Worm (Caenorhabditis elegans): ENCODE data around the gene dnpp-1.

The dnpp-1 gene

ce11 chrIII:5874664-5875417 lies 11.2 kb upstream of the dnpp-1 start:
- TF ChIP-seq tra-4 (tag; optimal IDR thresholded peaks at IDR 0.05) (no peak), sea-1 (GFP tag; conservative IDR thresholded peaks at IDR 0.05) (no peak), flt-1 (GFP tag; IDR thresholded peaks at IDR 0.05) (no peak), ceh-13 (GFP tag; optimal IDR thresholded peaks at IDR 0.05) (no peak), ama-1 (optimal IDR thresholded peaks at IDR 0.05) (no peak), ceh-36 (tag; optimal IDR thresholded peaks at IDR 0.05) (no peak), pes-1 (GFP tag; IDR thresholded peaks at IDR 0.05) (no peak), scrt-1 (GFP tag; IDR thresholded peaks at IDR 0.05) (no peak), hmbx-1 (tag; optimal IDR thresholded peaks at IDR 0.05) (no peak)

- TF ChIP-seq aly-1 (tag; optimal IDR thresholded peaks at IDR 0.05), result no peak
- TF ChIP-seq hmg-4 (GFP tag; optimal IDR thresholded peaks at IDR 0.05), result no peak
- TF ChIP-seq hmbx-1 (tag; optimal IDR thresholded peaks at IDR 0.05), result no peak
- no peak for TF ChIP-seq tra-4 (tag; optimal IDR thresholded peaks at IDR 0.05)
Observed at ce11 chrIII:5874263-5874662, 10.7 kb upstream of the dnpp-1 start.

ce11 chrIII:5872288-5872687 lies 8.7 kb upstream of the dnpp-1 start:
- TF ChIP-seq pes-1 (GFP tag; IDR thresholded peaks at IDR 0.05) (no peak), scrt-1 (GFP tag; IDR thresholded peaks at IDR 0.05) (no peak), tra-4 (tag; optimal IDR thresholded peaks at IDR 0.05) (no peak), ets-7 (tag; optimal IDR thresholded peaks at IDR 0.05) (no peak), tbx-11 (GFP tag; IDR thresholded peaks at IDR 0.05) (no peak), hnd-1 (tag; optimal IDR thresholded peaks at IDR 0.05) (no peak), B0310.2 (tag; optimal IDR thresholded peaks at IDR 0.05) (no peak), aly-1 (tag; optimal IDR thresholded peaks at IDR 0.05) (no peak), flt-1 (GFP tag; IDR thresholded peaks at IDR 0.05) (no peak), hmbx-1 (tag; optimal IDR thresholded peaks at IDR 0.05) (no peak), tbx-37 (GFP tag; conservative IDR thresholded peaks at IDR 0.05) (no peak), ceh-36 (tag; optimal IDR thresholded peaks at IDR 0.05) (no peak), ama-1 (optimal IDR thresholded peaks at IDR 0.05) (no peak), ceh-13 (GFP tag; optimal IDR thresholded peaks at IDR 0.05) (no peak), sea-1 (GFP tag; conservative IDR thresholded peaks at IDR 0.05) (no peak)

ce11 chrIII:5871760-5872159 lies 8.2 kb upstream of the dnpp-1 start, which contains the start of the genes F01F1.11 and F01F1.3:
Gene F01F1.11 (minus strand): TSS chrIII:5871877.
Gene F01F1.3 (plus strand): TSS chrIII:5871938.
- TF ChIP-seq tbx-37 (GFP tag; conservative IDR thresholded peaks at IDR 0.05) (peak; percentile 66; the same call in 1 of the 2 replicates), pes-1 (GFP tag; IDR thresholded peaks at IDR 0.05) (peak; percentile 53; the same call in 1 of the 2 replicates), sea-1 (GFP tag; conservative IDR thresholded peaks at IDR 0.05) (no peak), B0310.2 (tag; optimal IDR thresholded peaks at IDR 0.05) (no peak)

ce11 chrIII:5869429-5869828 lies 5.8 kb upstream of the dnpp-1 start, which contains the start of gene F01F1.15:
Gene F01F1.15 (minus strand): TSS chrIII:5869529.
- no peak for TF ChIP-seq ceh-36 (tag; optimal IDR thresholded peaks at IDR 0.05)
- no peak for TF ChIP-seq hnd-1 (tag; optimal IDR thresholded peaks at IDR 0.05)
- no peak for TF ChIP-seq ets-7 (tag; optimal IDR thresholded peaks at IDR 0.05)
- TF ChIP-seq scrt-1 (GFP tag; IDR thresholded peaks at IDR 0.05), result no peak
- no peak for TF ChIP-seq flt-1 (GFP tag; IDR thresholded peaks at IDR 0.05)
- TF ChIP-seq hmg-4 (GFP tag; optimal IDR thresholded peaks at IDR 0.05), result no peak
- TF ChIP-seq sea-1 (GFP tag; conservative IDR thresholded peaks at IDR 0.05), result no peak
- TF ChIP-seq hmbx-1 (tag; optimal IDR thresholded peaks at IDR 0.05), result no peak
- TF ChIP-seq F13C5.2 (tag; optimal IDR thresholded peaks at IDR 0.05), result no peak
- no peak for TF ChIP-seq ceh-13 (GFP tag; optimal IDR thresholded peaks at IDR 0.05)
- no peak for TF ChIP-seq pes-1 (GFP tag; IDR thresholded peaks at IDR 0.05)
- TF ChIP-seq aly-1 (tag; optimal IDR thresholded peaks at IDR 0.05), result no peak
- TF ChIP-seq tra-4 (tag; optimal IDR thresholded peaks at IDR 0.05), result no peak
- TF ChIP-seq tbx-37 (GFP tag; conservative IDR thresholded peaks at IDR 0.05), result no peak
- no peak for TF ChIP-seq ama-1 (optimal IDR thresholded peaks at IDR 0.05)
- no peak for TF ChIP-seq tbx-11 (GFP tag; IDR thresholded peaks at IDR 0.05)
- no peak for TF ChIP-seq B0310.2 (tag; optimal IDR thresholded peaks at IDR 0.05)

ce11 chrIII:5868401-5868800 lies 4.8 kb upstream of the dnpp-1 start, which contains the start of gene eng-1:
Gene eng-1 (minus strand): TSS chrIII:5868501.
- TF ChIP-seq ceh-36 (tag; optimal IDR thresholded peaks at IDR 0.05) (no peak), ets-7 (tag; optimal IDR thresholded peaks at IDR 0.05) (no peak), aly-1 (tag; optimal IDR thresholded peaks at IDR 0.05) (no peak)

ce11 chrIII:5864270-5864669 lies 667 bp upstream of the dnpp-1 start, which contains the start of gene rabn-5:
Gene rabn-5 (plus strand): TSS chrIII:5864553.
- TF ChIP-seq hmg-4 (GFP tag; optimal IDR thresholded peaks at IDR 0.05) (no peak), ceh-36 (tag; optimal IDR thresholded peaks at IDR 0.05) (no peak), ama-1 (optimal IDR thresholded peaks at IDR 0.05) (no peak)

- TF ChIP-seq tbx-11 (GFP tag; IDR thresholded peaks at IDR 0.05) (no peak), sea-1 (GFP tag; conservative IDR thresholded peaks at IDR 0.05) (no peak), flt-1 (GFP tag; IDR thresholded peaks at IDR 0.05) (no peak), F13C5.2 (tag; optimal IDR thresholded peaks at IDR 0.05) (no peak), aly-1 (tag; optimal IDR thresholded peaks at IDR 0.05) (no peak), hnd-1 (tag; optimal IDR thresholded peaks at IDR 0.05) (no peak)
Observed at ce11 chrIII:5859008-5859407, 4.6 kb downstream of the dnpp-1 start, which contains the start of gene dpf-4. Gene dpf-4 (plus strand): TSS chrIII:5859308.

Measured in whole organism, early embryonic.